Worm (Caenorhabditis elegans): ENCODE data around the gene srd-63.
A peak's percentile ranks its signal among the peaks of the same experiment; 100 is the strongest.

DNA sequence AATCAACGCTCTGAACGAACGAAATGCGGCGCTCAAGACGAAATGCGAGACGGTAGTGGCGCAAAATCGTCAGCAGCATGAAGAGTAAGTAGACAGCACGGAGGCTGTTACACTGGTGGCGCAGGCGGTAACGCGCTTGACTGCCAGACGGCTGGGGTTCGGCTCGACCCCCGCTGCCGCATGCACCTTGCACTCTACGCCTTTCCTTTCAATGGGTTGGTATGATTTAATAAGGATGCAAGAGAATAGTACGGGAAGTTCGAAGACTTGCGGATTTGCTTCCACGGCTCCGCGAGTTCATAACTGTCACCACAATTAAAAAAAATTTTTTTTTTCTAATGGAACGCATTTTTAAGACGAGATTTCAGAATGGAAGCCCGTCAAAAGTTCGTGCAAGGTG lies 23.6 kb downstream of the srd-63 start:
- TF ChIP-seq sdc-2 (tag; optimal IDR thresholded peaks at IDR 0.05) (peak; percentile 58), nfya-1 (tag; optimal IDR thresholded peaks at IDR 0.05) (peak; percentile 25), che-1 (tag; optimal IDR thresholded peaks at IDR 0.05) (peak; percentile 64)
